Fruit fly (Drosophila melanogaster): ENCODE data around the gene eRF3.

Gene eRF3

DNA sequence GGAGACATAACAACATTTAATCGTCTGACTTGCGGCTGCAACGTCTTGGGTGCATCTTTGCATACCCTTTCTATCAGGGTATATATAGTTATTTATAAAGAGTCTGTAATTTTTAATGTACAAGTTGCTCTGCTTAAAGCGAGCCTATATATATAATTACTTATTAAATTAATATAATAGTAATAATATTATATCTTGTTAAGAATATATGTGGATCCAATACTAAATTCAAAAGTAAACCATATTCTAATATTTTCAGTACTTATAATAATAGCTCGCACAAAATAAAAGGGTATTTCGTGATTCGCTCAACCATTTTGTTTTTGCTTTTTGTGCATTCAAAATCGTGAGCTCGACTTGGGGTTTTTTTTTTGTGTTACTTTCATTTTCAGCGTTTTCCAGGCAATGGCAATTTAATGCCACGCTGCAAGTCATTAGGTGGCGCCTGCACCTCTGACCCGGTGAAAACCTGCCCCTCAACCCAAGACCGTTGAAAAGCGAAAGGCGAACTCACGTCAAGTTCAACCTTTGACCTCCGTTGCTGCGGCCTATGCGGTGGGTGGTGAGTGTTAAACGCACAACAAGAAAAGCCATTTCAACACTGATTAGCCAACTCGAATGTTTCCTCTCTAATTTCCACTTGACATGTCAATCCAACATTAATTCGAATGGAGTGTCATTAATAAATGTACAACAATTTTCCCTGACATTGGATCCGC, 51.8 kb downstream of the eRF3 start (continued):
- TF ChIP-seq gt (GFP tag; IDR thresholded peaks at IDR 0.05) (no peak), fd96Cb (tag; optimal IDR thresholded peaks at IDR 0.05) (no peak), Eip74EF (GFP tag; optimal IDR thresholded peaks at IDR 0.05) (peak in 1 of 2 experiments; percentile 18), insv (GFP tag; optimal IDR thresholded peaks at IDR 0.05) (no peak), B-H1 (GFP tag; IDR thresholded peaks at IDR 0.05) (no peak), CG6689 (GFP tag; IDR thresholded peaks at IDR 0.05) (no peak), CG12155 (GFP tag; optimal IDR thresholded peaks at IDR 0.05) (no peak), CG10321 (GFP tag; IDR thresholded peaks at IDR 0.05) (no peak), pros (GFP tag; optimal IDR thresholded peaks at IDR 0.05) (peak; percentile 55), dati (GFP tag; IDR thresholded peaks at IDR 0.05) (no peak), CG9437 (GFP tag; optimal IDR thresholded peaks at IDR 0.05) (no peak), CG34224 (GFP tag; IDR thresholded peaks at IDR 0.05; ENCODE audit: partially characterized antibody) (no peak), CG10565 (GFP tag; optimal IDR thresholded peaks at IDR 0.05) (no peak), CG7839 (tag; optimal IDR thresholded peaks at IDR 0.05) (peak; percentile 16), Ptx1 (GFP tag; IDR thresholded peaks at IDR 0.05) (no peak), grau (tag; optimal IDR thresholded peaks at IDR 0.05) (no peak), D19A (tag; optimal IDR thresholded peaks at IDR 0.05) (peak; percentile 93), Dek (tag; optimal IDR thresholded peaks at IDR 0.05) (no peak), Xbp1 (GFP tag; optimal IDR thresholded peaks at IDR 0.05) (no peak), prd (optimal IDR thresholded peaks at IDR 0.05) (no peak), prd (GFP tag; IDR thresholded peaks at IDR 0.05) (no peak), CG9215 (GFP tag; IDR thresholded peaks at IDR 0.05) (no peak), CG8388 (GFP tag; optimal IDR thresholded peaks at IDR 0.05) (no peak), trem (tag; optimal IDR thresholded peaks at IDR 0.05) (no peak), Tbp (GFP tag; optimal IDR thresholded peaks at IDR 0.05) (no peak), CG10979 (tag; optimal IDR thresholded peaks at IDR 0.05) (peak; percentile 1), Optix (GFP tag; IDR thresholded peaks at IDR 0.05) (0 out of 3 replicates have a peak, but pooled peaks have one; percentile 35), vvl (GFP tag; IDR thresholded peaks at IDR 0.05) (no peak), CG15696 (tag; optimal IDR thresholded peaks at IDR 0.05) (no peak), sim (GFP tag; IDR thresholded peaks at IDR 0.05) (no peak), chn (GFP tag; optimal IDR thresholded peaks at IDR 0.05) (no peak), bsh (GFP tag; optimal IDR thresholded peaks at IDR 0.05) (peak in 1 of 2 experiments; percentile 10), CG17361 (GFP tag; IDR thresholded peaks at IDR 0.05) (peak; percentile 30; the same call in 1 of the 3 replicates), sqz (GFP tag; optimal IDR thresholded peaks at IDR 0.05) (no peak), stc (GFP tag; IDR thresholded peaks at IDR 0.05) (no peak), Six4 (GFP tag; optimal IDR thresholded peaks at IDR 0.05) (no peak), Deaf1 (tag; optimal IDR thresholded peaks at IDR 0.05) (no peak), row (GFP tag; IDR thresholded peaks at IDR 0.05) (0 out of 3 replicates have a peak, but pooled peaks have one; percentile 21), sisA (GFP tag; IDR thresholded peaks at IDR 0.05) (no peak), Dbx (GFP tag; IDR thresholded peaks at IDR 0.05) (no peak), Camta (GFP tag; optimal IDR thresholded peaks at IDR 0.05) (no peak), CG16779 (GFP tag; IDR thresholded peaks at IDR 0.05) (no peak), lilli (GFP tag; optimal IDR thresholded peaks at IDR 0.05) (no peak), dpn (GFP tag; optimal IDR thresholded peaks at IDR 0.05) (no peak), Side (GFP tag; optimal IDR thresholded peaks at IDR 0.05) (no peak), crol (GFP tag; IDR thresholded peaks at IDR 0.05) (no peak), CG4328 (GFP tag; optimal IDR thresholded peaks at IDR 0.05) (no peak), CG15269 (tag; optimal IDR thresholded peaks at IDR 0.05) (peak; percentile 2), dysf (GFP tag; IDR thresholded peaks at IDR 0.05) (no peak), CG32532 (GFP tag; IDR thresholded peaks at IDR 0.05) (no peak), Oli (tag; optimal IDR thresholded peaks at IDR 0.05) (peak; percentile 10)

Measured in whole organism, embryonic.